ENCODE assay signal across 3 worm cellular contexts in the genomic region with DNA sequence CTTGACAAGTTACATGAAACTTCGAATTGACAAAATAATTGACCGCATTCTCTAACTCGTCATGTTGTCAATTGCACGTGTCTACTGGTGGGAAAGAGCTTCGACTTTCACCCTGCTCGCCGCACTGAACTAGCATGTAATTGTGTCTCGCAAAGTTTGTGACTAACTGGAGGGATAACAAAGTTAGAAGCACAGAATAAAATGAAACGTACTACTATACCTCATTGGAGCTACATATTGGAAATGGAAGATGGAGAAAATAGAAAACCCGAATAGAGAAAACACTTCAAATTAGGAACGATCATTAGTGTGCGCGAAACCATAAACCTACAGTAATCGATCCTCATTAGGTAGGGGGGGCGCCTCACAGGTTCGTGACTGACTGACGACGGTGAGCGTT.
TF ChIP-seq lines count a peak whose summit lies in the region.

No protein-coding gene starts in this region.

TF ChIP-seq in whole organism, L1 larva, 84 proteins besides CTCF, POLR2A, EP300 and RAD21:
- no peak for TF ChIP-seq fos-1 (tag; optimal IDR thresholded peaks at IDR 0.05; lab: Kevin White, UChicago)
- TF ChIP-seq lin-14 (GFP tag; optimal IDR thresholded peaks at IDR 0.05; lab: Kevin White, UChicago): peak; percentile 11

TF ChIP-seq in whole organism, late embryonic, 69 proteins besides CTCF, POLR2A, EP300 and RAD21:
- TF ChIP-seq ztf-16 (tag; optimal IDR thresholded peaks at IDR 0.05; lab: Kevin White, UChicago) (no peak), ceh-9 (tag; optimal IDR thresholded peaks at IDR 0.05; lab: Kevin White, UChicago) (no peak), unc-42 (tag; optimal IDR thresholded peaks at IDR 0.05; lab: Kevin White, UChicago) (peak; percentile 40)

TF ChIP-seq in whole organism, mixed stage, embryonic, 35 proteins besides CTCF, POLR2A, EP300 and RAD21:
- TF ChIP-seq elt-1 (tag; optimal IDR thresholded peaks at IDR 0.05; lab: Kevin White, UChicago; ENCODE audit: borderline replicate concordance, insufficient read depth): no peak
- TF ChIP-seq ces-1 (GFP tag; optimal IDR thresholded peaks at IDR 0.05; lab: Kevin White, UChicago): peak; percentile 68
- TF ChIP-seq tbx-8 (GFP tag; optimal IDR thresholded peaks at IDR 0.05; lab: Kevin White, UChicago): no peak
- no peak for TF ChIP-seq nhr-12 (tag; optimal IDR thresholded peaks at IDR 0.05; lab: Kevin White, UChicago)
- no peak for TF ChIP-seq nhr-237 (tag; optimal IDR thresholded peaks at IDR 0.05; lab: Kevin White, UChicago)
- no peak for TF ChIP-seq hlh-1 (tag; optimal IDR thresholded peaks at IDR 0.05; lab: Kevin White, UChicago)
- no peak for TF ChIP-seq unc-120 (tag; optimal IDR thresholded peaks at IDR 0.05; lab: Kevin White, UChicago; ENCODE audit: poor library complexity, severe bottlenecking)
- TF ChIP-seq unc-39 (tag; optimal IDR thresholded peaks at IDR 0.05; lab: Kevin White, UChicago): no peak
- no peak for TF ChIP-seq blmp-1 (tag; optimal IDR thresholded peaks at IDR 0.05; lab: Kevin White, UChicago)
